Fruit fly (Drosophila melanogaster) whole organism, embryonic: ENCODE measurements around the gene MED28.

Experiments
- ATbp ChIP-seq: fragments of 200-800 bp; sonication (Bioruptor generic); optimal IDR thresholded peaks from 2 replicates; lab custom pipeline; 2017; ENCODE audit warnings: missing biosample characterization, mild to moderate bottlenecking, missing genetic modification characterization, missing genetic modification reagents
- Abd-B ChIP-seq: fragments of 200-800 bp; sonication (Bioruptor generic); optimal IDR thresholded peaks from 2 replicates; lab custom pipeline; 2018; ENCODE audit warnings: missing biosample characterization, mild to moderate bottlenecking, missing genetic modification characterization, moderate library complexity
- Atf-2 ChIP-seq: fragments of 200-800 bp; sonication (Bioruptor generic); optimal IDR thresholded peaks from 2 replicates; lab custom pipeline; 2016; ENCODE audit warnings: missing biosample characterization, missing genetic modification characterization
- Bgb ChIP-seq: fragments of 200-800 bp; sonication (Bioruptor generic); IDR thresholded peaks from 2 replicates; pipeline ENCODE4 v1.3.6; 2022; ENCODE audit warnings: missing biosample characterization, missing genetic modification characterization; ENCODE audit not compliant: partially characterized antibody
- CG11093 ChIP-seq: fragments of 200-800 bp; sonication (Bioruptor generic); IDR thresholded peaks from 3 replicates; pipeline ENCODE4 v1.3.6; 2022; ENCODE audit warnings: missing biosample characterization, missing genetic modification characterization
- CG12236 ChIP-seq: fragments of 200-800 bp; sonication (Bioruptor generic); optimal IDR thresholded peaks from 2 replicates; lab custom pipeline; 2016; ENCODE audit warnings: missing biosample characterization, missing genetic modification characterization
- CG14014 ChIP-seq: fragments of 200-800 bp; sonication (Bioruptor generic); IDR thresholded peaks from 2 replicates; pipeline ENCODE4 v1.3.6; 2022; ENCODE audit warnings: missing biosample characterization, missing genetic modification characterization
- CG14667 ChIP-seq: fragments of 200-800 bp; sonication (Bioruptor generic); IDR thresholded peaks from 2 replicates; pipeline ENCODE4 v1.3.6; 2022; ENCODE audit warnings: missing biosample characterization, missing genetic modification characterization
- CG16813 ChIP-seq: fragments of 200-800 bp; sonication (Bioruptor generic); IDR thresholded peaks from 3 replicates; pipeline ENCODE4 v1.3.6; 2022; ENCODE audit warnings: missing biosample characterization, missing genetic modification characterization; ENCODE audit not compliant: partially characterized antibody
- CG17186 ChIP-seq: fragments of 200-800 bp; sonication (Bioruptor generic); optimal IDR thresholded peaks from 3 replicates; lab custom pipeline; 2017; ENCODE audit warnings: missing biosample characterization, missing genetic modification reagents, missing genetic modification characterization
- CG17359 ChIP-seq: fragments of 200-800 bp; sonication (Bioruptor generic); optimal IDR thresholded peaks from 3 replicates; lab custom pipeline; 2018; ENCODE audit warnings: missing biosample characterization, mild to moderate bottlenecking, missing genetic modification characterization, moderate library complexity
- CG31441 ChIP-seq: fragments of 200-800 bp; sonication (Bioruptor generic); IDR thresholded peaks from 2 replicates; pipeline ENCODE4 v1.3.6; 2022; ENCODE audit warnings: missing biosample characterization, missing genetic modification characterization
- CG3281 ChIP-seq: fragments of 200-800 bp; sonication (Bioruptor generic); optimal IDR thresholded peaks from 3 replicates; lab custom pipeline; 2017; ENCODE audit warnings: missing biosample characterization, mild to moderate bottlenecking, missing genetic modification characterization
- CG7745 ChIP-seq: fragments of 200-800 bp; sonication (Bioruptor generic); optimal IDR thresholded peaks from 2 replicates; lab custom pipeline; 2018; ENCODE audit warnings: missing biosample characterization, mild to moderate bottlenecking, missing genetic modification characterization, moderate library complexity
- CG8281 ChIP-seq: fragments of 200-800 bp; sonication (Bioruptor generic); optimal IDR thresholded peaks from 2 replicates; lab custom pipeline; 2018; ENCODE audit warnings: missing biosample characterization, mild to moderate bottlenecking, missing genetic modification characterization, moderate library complexity
- CG8290 ChIP-seq, 3 experiments: fragments of 200-800 bp; sonication (Bioruptor generic); optimal IDR thresholded peaks; 2 replicates each; lab custom pipeline; 2016 to 2019; ENCODE audit warnings: missing biosample characterization in 3 of 3, missing genetic modification characterization in 3 of 3, mild to moderate bottlenecking in 2 of 3, moderate library complexity in 1 of 3
- CG8478 ChIP-seq: fragments of >200 bp; optimal IDR thresholded peaks from 2 replicates; lab custom pipeline; 2018
- D19A ChIP-seq: fragments of 200-800 bp; optimal IDR thresholded peaks from 3 replicates; lab custom pipeline; 2019; ENCODE audit warnings: missing biosample characterization, mild to moderate bottlenecking, missing genetic modification characterization, moderate library complexity
- ERR ChIP-seq: fragments of 200-800 bp; sonication (Bioruptor generic); optimal IDR thresholded peaks from 2 replicates; lab custom pipeline; 2016; ENCODE audit warnings: missing biosample characterization, missing genetic modification characterization
- Gsc ChIP-seq: fragments of 200-800 bp; sonication (Bioruptor generic); IDR thresholded peaks from 2 replicates; pipeline ENCODE4 v1.3.6; 2022; ENCODE audit warnings: missing biosample characterization, missing genetic modification characterization
- H2.0 ChIP-seq: fragments of 200-800 bp; sonication (Bioruptor generic); IDR thresholded peaks from 2 replicates; pipeline ENCODE4 v1.3.6; 2022; ENCODE audit warnings: missing biosample characterization, missing genetic modification characterization
- Jarid2 ChIP-seq: fragments of 200-800 bp; sonication (Bioruptor generic); optimal IDR thresholded peaks from 3 replicates; lab custom pipeline; 2017; ENCODE audit warnings: mild to moderate bottlenecking, missing biosample characterization, missing genetic modification reagents, missing genetic modification characterization
- MBD-R2 ChIP-seq: fragments of 200-800 bp; sonication (Bioruptor generic); IDR thresholded peaks from 2 replicates; pipeline ENCODE4 v1.3.6; 2022; ENCODE audit warnings: missing biosample characterization, missing genetic modification characterization
- MESR4 ChIP-seq: fragments of 200-800 bp; sonication (Bioruptor generic); optimal IDR thresholded peaks from 2 replicates; lab custom pipeline; 2018; ENCODE audit warnings: missing biosample characterization, mild to moderate bottlenecking, missing genetic modification characterization, moderate library complexity
- Mes4 ChIP-seq: fragments of 200-800 bp; sonication (Bioruptor generic); optimal IDR thresholded peaks from 2 replicates; lab custom pipeline; 2016; ENCODE audit warnings: missing biosample characterization, missing genetic modification characterization
- Nf-YC ChIP-seq: fragments of 200-800 bp; optimal IDR thresholded peaks from 3 replicates; lab custom pipeline; 2019; ENCODE audit warnings: missing biosample characterization, mild to moderate bottlenecking, missing genetic modification characterization, moderate library complexity
- Sox102F ChIP-seq: fragments of 200-800 bp; sonication (Bioruptor generic); optimal IDR thresholded peaks from 2 replicates; lab custom pipeline; 2018; ENCODE audit warnings: missing biosample characterization, mild to moderate bottlenecking, missing genetic modification characterization, moderate library complexity
- Stat92E ChIP-seq, 3 experiments: fragments of >200 bp in 2 of 3; fragments of 200-800 bp in 1 of 3; sonication (Bioruptor generic) in 1 of 3; optimal IDR thresholded peaks; 2 replicates each; lab custom pipeline; 2017 to 2019; ENCODE audit warnings: missing biosample characterization in 3 of 3, missing genetic modification characterization in 3 of 3, mild to moderate bottlenecking in 1 of 3, moderate library complexity in 1 of 3
- Taf1 ChIP-seq: fragments of 200-800 bp; sonication (Bioruptor generic); IDR thresholded peaks from 2 replicates; pipeline ENCODE4 v1.3.6; 2022; ENCODE audit warnings: missing biosample characterization, missing genetic modification characterization
- aop ChIP-seq: fragments of 200-800 bp; sonication (Bioruptor generic); IDR thresholded peaks from 2 replicates; pipeline ENCODE4 v1.3.6; 2022; ENCODE audit warnings: missing biosample characterization, missing genetic modification characterization
- bcd ChIP-seq: fragments of 200-800 bp; sonication (Bioruptor generic); optimal IDR thresholded peaks from 2 replicates; lab custom pipeline; 2017; ENCODE audit warnings: missing biosample characterization, mild to moderate bottlenecking, missing genetic modification characterization
- bsh ChIP-seq, 2 experiments: fragments of 200-800 bp; sonication (Bioruptor generic); optimal IDR thresholded peaks; 2 replicates each; lab custom pipeline; 2017 to 2018; ENCODE audit warnings: mild to moderate bottlenecking in 2 of 2, missing biosample characterization in 2 of 2, missing genetic modification characterization in 2 of 2, moderate library complexity in 1 of 2
- dati ChIP-seq: fragments of 200-800 bp; sonication (Bioruptor generic); IDR thresholded peaks from 2 replicates; pipeline ENCODE4 v1.3.6; 2022; ENCODE audit warnings: missing biosample characterization, missing genetic modification characterization
- disco-r ChIP-seq: fragments of 200-800 bp; sonication (Bioruptor generic); optimal IDR thresholded peaks from 2 replicates; lab custom pipeline; 2016; ENCODE audit warnings: missing biosample characterization, missing genetic modification characterization
- en ChIP-seq: fragments of 200-800 bp; sonication (Bioruptor generic); optimal IDR thresholded peaks from 2 replicates; lab custom pipeline; 2016; ENCODE audit warnings: missing biosample characterization, missing genetic modification characterization
- fd3F ChIP-seq: fragments of 200-800 bp; sonication (Bioruptor generic); optimal IDR thresholded peaks from 2 replicates; lab custom pipeline; 2018; ENCODE audit warnings: missing biosample characterization, mild to moderate bottlenecking, missing genetic modification characterization, moderate library complexity
- ind ChIP-seq: fragments of 200-800 bp; sonication (Bioruptor generic); optimal IDR thresholded peaks from 3 replicates; lab custom pipeline; 2016; ENCODE audit warnings: missing biosample characterization, missing genetic modification characterization
- ken ChIP-seq: fragments of 200-800 bp; sonication (Bioruptor generic); IDR thresholded peaks from 3 replicates; pipeline ENCODE4 v1.3.6; 2022; ENCODE audit warnings: missing biosample characterization, missing genetic modification characterization
- lmd ChIP-seq: fragments of 200-800 bp; sonication (Bioruptor generic); IDR thresholded peaks from 2 replicates; pipeline ENCODE4 v1.3.6; 2022; ENCODE audit warnings: missing biosample characterization, missing genetic modification characterization
- lola ChIP-seq, 3 experiments: fragments of >200 bp in 2 of 3; fragments of 200-800 bp in 1 of 3; sonication (Bioruptor generic) in 1 of 3; optimal IDR thresholded peaks; 2 replicates each; lab custom pipeline; 2017 to 2019; ENCODE audit warnings: missing biosample characterization in 3 of 3, missing genetic modification characterization in 3 of 3, mild to moderate bottlenecking in 1 of 3, moderate library complexity in 1 of 3
- lov ChIP-seq, 2 experiments: fragments of 200-800 bp in 1 of 2; fragments of >200 bp in 1 of 2; sonication (Bioruptor generic) in 1 of 2; IDR thresholded peaks in 1 of 2; optimal IDR thresholded peaks in 1 of 2; 2 replicates in 1 of 2; 3 replicates in 1 of 2; pipeline versions ENCODE4 v1.3.6 to Lab custom; 2017 to 2022; ENCODE audit warnings: missing biosample characterization in 1 of 2, missing genetic modification characterization in 1 of 2
- peb ChIP-seq: fragments of 200-800 bp; sonication (Bioruptor generic); IDR thresholded peaks from 2 replicates; pipeline ENCODE4 v1.3.6; 2022; ENCODE audit warnings: missing biosample characterization, missing genetic modification characterization
- pnt ChIP-seq: fragments of 200-800 bp; sonication (Bioruptor generic); optimal IDR thresholded peaks from 3 replicates; lab custom pipeline; 2016; ENCODE audit warnings: missing biosample characterization, missing genetic modification characterization
- sd ChIP-seq: fragments of 200-800 bp; sonication (Bioruptor generic); optimal IDR thresholded peaks from 3 replicates; lab custom pipeline; 2018; ENCODE audit warnings: missing biosample characterization, mild to moderate bottlenecking, missing genetic modification characterization, moderate library complexity
- sima ChIP-seq: fragments of 200-800 bp; sonication (Bioruptor generic); optimal IDR thresholded peaks from 2 replicates; lab custom pipeline; 2016; ENCODE audit warnings: missing biosample characterization, missing genetic modification characterization
- slbo ChIP-seq: fragments of 200-800 bp; sonication (Bioruptor generic); IDR thresholded peaks from 2 replicates; pipeline ENCODE4 v1.3.6; 2022; ENCODE audit warnings: missing biosample characterization, missing genetic modification characterization
- slp2 ChIP-seq: fragments of 200-800 bp; sonication (Bioruptor generic); optimal IDR thresholded peaks from 2 replicates; lab custom pipeline; 2016; ENCODE audit warnings: missing biosample characterization, missing genetic modification characterization
- sna ChIP-seq: fragments of 200-800 bp; sonication (Bioruptor generic); IDR thresholded peaks from 2 replicates; pipeline ENCODE4 v1.3.6; 2022; ENCODE audit warnings: missing biosample characterization, missing genetic modification characterization; ENCODE audit not compliant: partially characterized antibody
- z ChIP-seq: fragments of 200-800 bp; sonication (Bioruptor generic); IDR thresholded peaks from 3 replicates; pipeline ENCODE4 v1.3.6; 2022; ENCODE audit warnings: missing biosample characterization, missing genetic modification characterization
- zf30C ChIP-seq: fragments of 200-800 bp; sonication (Bioruptor generic); optimal IDR thresholded peaks from 3 replicates; lab custom pipeline; 2018; ENCODE audit warnings: missing biosample characterization, mild to moderate bottlenecking, missing genetic modification characterization

MED28 gene

dm6 chr3R:25490375-25490774 is 13.6 kb downstream of the MED28 start (continued):
- TF ChIP-seq aop (GFP tag; lab: Robert Waterston, UW), result no peak
- no peak for TF ChIP-seq MESR4 (GFP tag; lab: Kevin White, UChicago)
- no peak for TF ChIP-seq fd3F (GFP tag; lab: Kevin White, UChicago)
- TF ChIP-seq Taf1 (GFP tag; lab: Robert Waterston, UW), result 0 out of 2 replicates have a peak, but pooled peaks have one; percentile 9
- no peak for TF ChIP-seq lov (optimal IDR thresholded peaks at IDR 0.05; lab: Kevin White, UChicago)
- TF ChIP-seq lov (GFP tag; IDR thresholded peaks at IDR 0.05; lab: Robert Waterston, UW), result no peak
- TF ChIP-seq CG8290 (GFP tag; optimal IDR thresholded peaks at IDR 0.05; lab: Kevin White, UChicago), result no peak
- peak in 1 of 2 experiments; percentile 54 for TF ChIP-seq CG8290 (tag; optimal IDR thresholded peaks at IDR 0.05; lab: Kevin White, UChicago)
- TF ChIP-seq MBD-R2, result no peak
- TF ChIP-seq peb (GFP tag; lab: Robert Waterston, UW), result no peak
- TF ChIP-seq ind, result no peak
- no peak for TF ChIP-seq CG17186 (GFP tag; lab: Kevin White, UChicago)
- no peak for TF ChIP-seq Gsc
- no peak for TF ChIP-seq z
- TF ChIP-seq CG14667 (GFP tag; lab: Robert Waterston, UW), result no peak
- no peak for TF ChIP-seq CG8281 (tag; lab: Kevin White, UChicago)
- TF ChIP-seq CG17359 (tag; lab: Kevin White, UChicago), result peak; percentile 35
- TF ChIP-seq CG12236 (GFP tag; lab: Kevin White, UChicago), result no peak
- peak; percentile 34; the same call in 1 of the 2 replicates for TF ChIP-seq lmd
- peak; percentile 12 for TF ChIP-seq slp2 (GFP tag; lab: Kevin White, UChicago)
- peak; percentile 11 for TF ChIP-seq ATbp (GFP tag; lab: Kevin White, UChicago)
- TF ChIP-seq zf30C (GFP tag; lab: Kevin White, UChicago), result no peak
- no peak for TF ChIP-seq pnt (GFP tag; lab: Kevin White, UChicago)
- no peak for TF ChIP-seq CG8478 (lab: Kevin White, UChicago)
- no peak for TF ChIP-seq CG14014 (GFP tag; lab: Robert Waterston, UW)
- TF ChIP-seq CG31441, result no peak
- no peak for TF ChIP-seq CG16813 (GFP tag; lab: Robert Waterston, UW)
- TF ChIP-seq slbo (GFP tag; lab: Robert Waterston, UW), result peak; percentile 34; the same call in 1 of the 2 replicates
- peak; percentile 65 for TF ChIP-seq sd (tag; lab: Kevin White, UChicago)
- TF ChIP-seq sima (GFP tag; lab: Kevin White, UChicago), result no peak
- no peak for TF ChIP-seq CG11093
- TF ChIP-seq CG7745 (tag; lab: Kevin White, UChicago), result no peak
- TF ChIP-seq ERR (GFP tag; lab: Kevin White, UChicago), result no peak
- no peak for TF ChIP-seq Abd-B
- no peak for TF ChIP-seq bcd (GFP tag; lab: Kevin White, UChicago)
- TF ChIP-seq Sox102F (GFP tag; lab: Kevin White, UChicago), result peak; percentile 52
- TF ChIP-seq H2.0 (GFP tag; lab: Robert Waterston, UW), result no peak
- TF ChIP-seq bsh (GFP tag; optimal IDR thresholded peaks at IDR 0.05; lab: Kevin White, UChicago), result peak in 1 of 2 experiments; percentile 40
- TF ChIP-seq D19A (tag; lab: Kevin White, UChicago), result no peak
- TF ChIP-seq Nf-YC (tag; lab: Kevin White, UChicago), result peak; percentile 86
- TF ChIP-seq ken (GFP tag; lab: Robert Waterston, UW), result peak; percentile 29; the same call in 1 of the 3 replicates
- TF ChIP-seq lola (GFP tag; optimal IDR thresholded peaks at IDR 0.05; lab: Kevin White, UChicago), result no peak
- no peak for TF ChIP-seq CG3281 (GFP tag; lab: Kevin White, UChicago)
- TF ChIP-seq Atf-2 (GFP tag; lab: Kevin White, UChicago), result no peak
- TF ChIP-seq Mes4, result no peak
- no peak for TF ChIP-seq Jarid2 (GFP tag; lab: Kevin White, UChicago)
- no peak for TF ChIP-seq disco-r
- TF ChIP-seq Bgb (GFP tag; lab: Robert Waterston, UW), result no peak
- TF ChIP-seq Stat92E (GFP tag; optimal IDR thresholded peaks at IDR 0.05; lab: Kevin White, UChicago), result no peak
- no peak for TF ChIP-seq dati (GFP tag; lab: Robert Waterston, UW)
- no peak for TF ChIP-seq en (GFP tag; lab: Kevin White, UChicago)
- TF ChIP-seq sna, result no peak
